Worm (Caenorhabditis elegans) whole organism, L2 larva: ENCODE results near the gene coh-3.

Experiments used
- ceh-82 ChIP-seq: fragments of 150-350 bp; optimal IDR thresholded peaks from 2 replicates; lab custom pipeline; 2014; ENCODE audit warnings: missing biosample characterization, missing genetic modification characterization
- nhr-10 ChIP-seq: sonication (generic microtip); optimal IDR thresholded peaks from 2 replicates; lab custom pipeline; 2017; ENCODE audit warnings: missing biosample characterization, missing genetic modification characterization
- nhr-12 ChIP-seq: fragments of 150-350 bp; optimal IDR thresholded peaks from 2 replicates; lab custom pipeline; 2014; ENCODE audit warnings: missing biosample characterization, missing genetic modification characterization
- nhr-237 ChIP-seq: fragments of 150-350 bp; optimal IDR thresholded peaks from 2 replicates; lab custom pipeline; 2014; ENCODE audit warnings: missing biosample characterization, missing genetic modification characterization
- peb-1 ChIP-seq: fragments of 150-350 bp; optimal IDR thresholded peaks from 2 replicates; lab custom pipeline; 2014; ENCODE audit warnings: missing biosample characterization, missing genetic modification characterization

ce11 chrV:14462653-14463052 is 5.4 kb downstream of the coh-3 start:
- TF ChIP-seq ceh-82 (tag; lab: Kevin White, UChicago) (no peak), nhr-10 (tag; lab: Kevin White, UChicago) (no peak), nhr-237 (tag; lab: Kevin White, UChicago) (no peak), nhr-12 (no peak), peb-1 (tag; lab: Kevin White, UChicago) (no peak)
